Worm (Caenorhabditis elegans) whole organism, L2 larva: ENCODE results near the gene nhr-44.

ENCODE experiments used
- ZK546.5 ChIP-seq: sonication (generic microtip); optimal IDR thresholded peaks from 2 replicates; lab custom pipeline; 2017; ENCODE audit warnings: missing biosample characterization, missing genetic modification characterization
- blmp-1 ChIP-seq: sonication (generic microtip); optimal IDR thresholded peaks from 2 replicates; lab custom pipeline; 2017; ENCODE audit warnings: missing genetic modification characterization, mild to moderate bottlenecking, missing compliant biosample characterization, antibody characterized with exemption, moderate library complexity; ENCODE audit not compliant: insufficient read depth
- mdl-1 ChIP-seq, 2 experiments: fragments of 150-350 bp in 1 of 2; sonication (generic microtip) in 1 of 2; optimal IDR thresholded peaks; 2 replicates each; lab custom pipeline; 2017; ENCODE audit warnings: missing biosample characterization in 2 of 2, missing genetic modification characterization in 2 of 2
- peb-1 ChIP-seq: fragments of 150-350 bp; optimal IDR thresholded peaks from 2 replicates; lab custom pipeline; 2014; ENCODE audit warnings: missing biosample characterization, missing genetic modification characterization

- no peak for TF ChIP-seq ZK546.5
- peak; percentile 70 for TF ChIP-seq blmp-1 (tag; lab: Kevin White, UChicago)
- TF ChIP-seq mdl-1 (tag; optimal IDR thresholded peaks at IDR 0.05; lab: Kevin White, UChicago), result no peak
- no peak for TF ChIP-seq peb-1 (tag; lab: Kevin White, UChicago)
Observed at ce11 chrV:8942437-8942978, 21.4 kb downstream of the nhr-44 start.
